Fruit fly (Drosophila melanogaster) whole organism, embryonic: ENCODE results near the gene kek6.

Source experiments
- Bdp1 ChIP-seq: fragments of 200-800 bp; sonication (Bioruptor generic); optimal IDR thresholded peaks from 3 replicates; lab custom pipeline; 2016; ENCODE audit warnings: missing biosample characterization, missing genetic modification characterization
- CG10543 ChIP-seq: fragments of 200-800 bp; sonication (Bioruptor generic); optimal IDR thresholded peaks from 3 replicates; lab custom pipeline; 2017; ENCODE audit warnings: missing biosample characterization, mild to moderate bottlenecking, missing genetic modification characterization, moderate library complexity
- CG10959 ChIP-seq: fragments of 200-800 bp; sonication (Bioruptor generic); IDR thresholded peaks from 2 replicates; pipeline ENCODE4 v1.3.6; 2022; ENCODE audit warnings: missing biosample characterization, missing genetic modification characterization
- CG11504 ChIP-seq: fragments of 200-800 bp; sonication (Bioruptor generic); optimal IDR thresholded peaks from 3 replicates; lab custom pipeline; 2019; ENCODE audit warnings: missing biosample characterization, mild to moderate bottlenecking, missing genetic modification characterization, moderate library complexity
- CG12071 ChIP-seq: fragments of 200-800 bp; sonication (Bioruptor generic); optimal IDR thresholded peaks from 3 replicates; lab custom pipeline; 2018; ENCODE audit warnings: missing biosample characterization, mild to moderate bottlenecking, missing genetic modification characterization
- CG13287 ChIP-seq: fragments of 200-800 bp; sonication (Bioruptor generic); IDR thresholded peaks from 2 replicates; pipeline ENCODE4 v1.3.6; 2022; ENCODE audit warnings: missing biosample characterization, missing genetic modification characterization; ENCODE audit not compliant: partially characterized antibody
- CG13624 ChIP-seq: fragments of 200-800 bp; sonication (Bioruptor generic); optimal IDR thresholded peaks from 2 replicates; lab custom pipeline; 2016; ENCODE audit warnings: missing biosample characterization, missing genetic modification characterization
- CG15011 ChIP-seq: fragments of 200-800 bp; sonication (Bioruptor generic); optimal IDR thresholded peaks from 3 replicates; lab custom pipeline; 2018; ENCODE audit warnings: missing biosample characterization, mild to moderate bottlenecking, missing genetic modification characterization
- CG1529 ChIP-seq: fragments of 200-800 bp; sonication (Bioruptor generic); optimal IDR thresholded peaks from 3 replicates; lab custom pipeline; 2018; ENCODE audit warnings: missing biosample characterization, missing genetic modification characterization
- CG16779 ChIP-seq: fragments of 200-800 bp; sonication (Bioruptor generic); IDR thresholded peaks from 2 replicates; pipeline ENCODE4 v1.3.6; 2022; ENCODE audit warnings: missing biosample characterization, missing genetic modification characterization
- CG2199 ChIP-seq: fragments of 200-800 bp; sonication (Bioruptor generic); IDR thresholded peaks from 3 replicates; pipeline ENCODE4 v1.3.6; 2022; ENCODE audit warnings: missing biosample characterization, missing genetic modification characterization
- CG3163 ChIP-seq: fragments of 200-800 bp; sonication (Bioruptor generic); optimal IDR thresholded peaks from 3 replicates; lab custom pipeline; 2016; ENCODE audit warnings: missing biosample characterization, missing genetic modification characterization
- CG34376 ChIP-seq: fragments of 200-800 bp; sonication (Bioruptor generic); optimal IDR thresholded peaks from 2 replicates; lab custom pipeline; 2018; ENCODE audit warnings: missing biosample characterization, mild to moderate bottlenecking, missing genetic modification characterization
- CG3995 ChIP-seq: fragments of 200-800 bp; sonication (Bioruptor generic); optimal IDR thresholded peaks from 3 replicates; lab custom pipeline; 2016; ENCODE audit warnings: missing biosample characterization, missing genetic modification characterization
- CG43689 ChIP-seq: fragments of 200-800 bp; sonication (Bioruptor generic); IDR thresholded peaks from 2 replicates; pipeline ENCODE4 v1.3.6; 2022; ENCODE audit warnings: missing biosample characterization, missing genetic modification characterization
- CG4820 ChIP-seq: fragments of 200-800 bp; sonication (Bioruptor generic); optimal IDR thresholded peaks from 3 replicates; lab custom pipeline; 2016; ENCODE audit warnings: missing biosample characterization, missing genetic modification characterization
- CG6683 ChIP-seq: fragments of 200-800 bp; sonication (Bioruptor generic); optimal IDR thresholded peaks from 2 replicates; lab custom pipeline; 2017; ENCODE audit warnings: missing biosample characterization, mild to moderate bottlenecking, missing genetic modification characterization, missing genetic modification reagents
- CG7839 ChIP-seq: fragments of 200-800 bp; sonication (Bioruptor generic); optimal IDR thresholded peaks from 3 replicates; lab custom pipeline; 2018; ENCODE audit warnings: missing biosample characterization, mild to moderate bottlenecking, missing genetic modification characterization, moderate library complexity
- CG7928 ChIP-seq: fragments of 200-800 bp; sonication (Bioruptor generic); optimal IDR thresholded peaks from 2 replicates; lab custom pipeline; 2017; ENCODE audit warnings: missing biosample characterization, mild to moderate bottlenecking, missing genetic modification characterization
- CG7963 ChIP-seq: fragments of 200-800 bp; sonication (Bioruptor generic); IDR thresholded peaks from 3 replicates; pipeline ENCODE4 v1.3.6; 2022; ENCODE audit warnings: missing biosample characterization, missing genetic modification characterization; ENCODE audit not compliant: partially characterized antibody
- CG8388 ChIP-seq: fragments of 200-800 bp; sonication (Bioruptor generic); optimal IDR thresholded peaks from 2 replicates; lab custom pipeline; 2019; ENCODE audit warnings: missing biosample characterization, mild to moderate bottlenecking, missing genetic modification characterization, moderate library complexity
- CG9609 ChIP-seq: fragments of 200-800 bp; sonication (Bioruptor generic); optimal IDR thresholded peaks from 3 replicates; lab custom pipeline; 2016; ENCODE audit warnings: missing biosample characterization, missing genetic modification characterization
- CoRest ChIP-seq: fragments of 200-800 bp; sonication (Bioruptor generic); optimal IDR thresholded peaks from 3 replicates; lab custom pipeline; 2018; ENCODE audit warnings: missing biosample characterization, mild to moderate bottlenecking, missing genetic modification characterization, moderate library complexity
- D19B ChIP-seq: fragments of 200-800 bp; sonication (Bioruptor generic); optimal IDR thresholded peaks from 2 replicates; lab custom pipeline; 2017; ENCODE audit warnings: missing biosample characterization, mild to moderate bottlenecking, missing genetic modification characterization
- Ets65A ChIP-seq: fragments of 200-800 bp; sonication (Bioruptor generic); peaks from one replicate; lab custom pipeline; 2016; ENCODE audit warnings: missing biosample characterization, missing genetic modification characterization
- Ets97D ChIP-seq: fragments of 200-800 bp; sonication (Bioruptor generic); optimal IDR thresholded peaks from 3 replicates; lab custom pipeline; 2016; ENCODE audit warnings: missing biosample characterization, missing genetic modification characterization
- GATAe ChIP-seq: fragments of 200-800 bp; sonication (Bioruptor generic); conservative IDR thresholded peaks from 2 replicates; pipeline ENCODE4 v1.3.6; 2022; ENCODE audit warnings: missing biosample characterization, missing genetic modification characterization
- H15 ChIP-seq: fragments of 200-800 bp; sonication (Bioruptor generic); IDR thresholded peaks from 3 replicates; pipeline ENCODE4 v1.3.6; 2022; ENCODE audit warnings: missing biosample characterization, missing genetic modification characterization
- Hmx ChIP-seq: fragments of 200-800 bp; sonication (Bioruptor generic); optimal IDR thresholded peaks from 2 replicates; lab custom pipeline; 2016; ENCODE audit warnings: missing biosample characterization, missing genetic modification characterization
- Myb ChIP-seq: fragments of 200-800 bp; sonication (Bioruptor generic); optimal IDR thresholded peaks from 2 replicates; lab custom pipeline; 2016; ENCODE audit warnings: missing biosample characterization, missing genetic modification characterization
- NC2α ChIP-seq: fragments of 200-800 bp; sonication (Bioruptor generic); optimal IDR thresholded peaks from 2 replicates; lab custom pipeline; 2016; ENCODE audit warnings: missing biosample characterization, missing genetic modification characterization
- Oaz ChIP-seq: fragments of 200-800 bp; sonication (Bioruptor generic); IDR thresholded peaks from 2 replicates; pipeline ENCODE4 v1.3.6; 2022; ENCODE audit warnings: missing biosample characterization, missing genetic modification characterization
- Oli ChIP-seq: fragments of 200-800 bp; sonication (Bioruptor generic); optimal IDR thresholded peaks from 2 replicates; lab custom pipeline; 2018; ENCODE audit warnings: missing biosample characterization, mild to moderate bottlenecking, missing genetic modification characterization, moderate library complexity
- Vsx1 ChIP-seq: fragments of 200-800 bp; sonication (Bioruptor generic); optimal IDR thresholded peaks from 2 replicates; lab custom pipeline; 2017; ENCODE audit warnings: missing biosample characterization, mild to moderate bottlenecking, missing genetic modification characterization, missing genetic modification reagents
- ara ChIP-seq: fragments of 200-800 bp; sonication (Bioruptor generic); IDR thresholded peaks from 2 replicates; pipeline ENCODE4 v1.3.6; 2022; ENCODE audit warnings: missing biosample characterization, missing genetic modification characterization
- ase ChIP-seq: fragments of 200-800 bp; sonication (Bioruptor generic); IDR thresholded peaks from 3 replicates; pipeline ENCODE4 v1.3.6; 2022; ENCODE audit warnings: missing biosample characterization, missing genetic modification characterization
- dan ChIP-seq: fragments of 200-800 bp; sonication (Bioruptor generic); IDR thresholded peaks from 2 replicates; pipeline ENCODE4 v1.3.6; 2022; ENCODE audit warnings: missing biosample characterization, missing genetic modification characterization
- dm ChIP-seq: fragments of 200-800 bp; sonication (Bioruptor generic); optimal IDR thresholded peaks from 3 replicates; lab custom pipeline; 2016; ENCODE audit warnings: missing biosample characterization, missing genetic modification characterization
- inv ChIP-seq: fragments of 200-800 bp; sonication (Bioruptor generic); IDR thresholded peaks from 2 replicates; pipeline ENCODE4 v1.3.6; 2022; ENCODE audit warnings: missing biosample characterization, missing genetic modification characterization; ENCODE audit not compliant: partially characterized antibody
- jing ChIP-seq: fragments of 200-800 bp; sonication (Bioruptor generic); optimal IDR thresholded peaks from 2 replicates; lab custom pipeline; 2018; ENCODE audit warnings: missing biosample characterization, mild to moderate bottlenecking, missing genetic modification characterization
- kah ChIP-seq: fragments of 200-800 bp; sonication (Bioruptor generic); optimal IDR thresholded peaks from 2 replicates; lab custom pipeline; 2018; ENCODE audit warnings: missing biosample characterization, mild to moderate bottlenecking, missing genetic modification characterization
- knrl ChIP-seq: fragments of 200-800 bp; sonication (Bioruptor generic); IDR thresholded peaks from 3 replicates; pipeline ENCODE4 v1.3.6; 2022; ENCODE audit warnings: missing biosample characterization, missing genetic modification characterization; ENCODE audit not compliant: partially characterized antibody
- nom ChIP-seq: fragments of 200-800 bp; sonication (Bioruptor generic); optimal IDR thresholded peaks from 2 replicates; lab custom pipeline; 2017; ENCODE audit warnings: missing biosample characterization, missing genetic modification characterization, mild to moderate bottlenecking, moderate library complexity, missing genetic modification reagents
- pho ChIP-seq: fragments of 200-800 bp; sonication (Bioruptor generic); optimal IDR thresholded peaks from 2 replicates; lab custom pipeline; 2016; ENCODE audit warnings: missing biosample characterization, missing genetic modification characterization
- psq ChIP-seq: fragments of 200-800 bp; sonication (Bioruptor generic); optimal IDR thresholded peaks from 2 replicates; lab custom pipeline; 2017; ENCODE audit warnings: missing biosample characterization, missing genetic modification characterization
- ranshi ChIP-seq: fragments of 200-800 bp; sonication (Bioruptor generic); IDR thresholded peaks from 2 replicates; pipeline ENCODE4 v1.3.6; 2022; ENCODE audit warnings: missing biosample characterization, missing genetic modification characterization
- run ChIP-seq: fragments of 200-800 bp; sonication (Bioruptor generic); optimal IDR thresholded peaks from 3 replicates; lab custom pipeline; 2018; ENCODE audit warnings: missing biosample characterization, mild to moderate bottlenecking, missing genetic modification characterization
- scrt ChIP-seq: fragments of 200-800 bp; sonication (Bioruptor generic); optimal IDR thresholded peaks from 2 replicates; lab custom pipeline; 2018; ENCODE audit warnings: missing biosample characterization, mild to moderate bottlenecking, missing genetic modification characterization, moderate library complexity
- sima ChIP-seq: fragments of 200-800 bp; sonication (Bioruptor generic); optimal IDR thresholded peaks from 2 replicates; lab custom pipeline; 2016; ENCODE audit warnings: missing biosample characterization, missing genetic modification characterization
- sob ChIP-seq: fragments of 200-800 bp; sonication (Bioruptor generic); IDR thresholded peaks from 2 replicates; pipeline ENCODE4 v1.3.6; 2022; ENCODE audit warnings: missing biosample characterization, missing genetic modification characterization
- ttk ChIP-seq: fragments of 200-800 bp; sonication (Bioruptor generic); IDR thresholded peaks from 2 replicates; pipeline ENCODE4 v2.1.2; 2022; ENCODE audit warnings: missing biosample characterization, missing genetic modification characterization
- tx ChIP-seq: fragments of 200-800 bp; sonication (Bioruptor generic); optimal IDR thresholded peaks from 2 replicates; lab custom pipeline; 2016; ENCODE audit warnings: missing biosample characterization, missing genetic modification characterization
- zf30C ChIP-seq: fragments of 200-800 bp; sonication (Bioruptor generic); optimal IDR thresholded peaks from 3 replicates; lab custom pipeline; 2018; ENCODE audit warnings: missing biosample characterization, mild to moderate bottlenecking, missing genetic modification characterization

kek6 gene

DNA sequence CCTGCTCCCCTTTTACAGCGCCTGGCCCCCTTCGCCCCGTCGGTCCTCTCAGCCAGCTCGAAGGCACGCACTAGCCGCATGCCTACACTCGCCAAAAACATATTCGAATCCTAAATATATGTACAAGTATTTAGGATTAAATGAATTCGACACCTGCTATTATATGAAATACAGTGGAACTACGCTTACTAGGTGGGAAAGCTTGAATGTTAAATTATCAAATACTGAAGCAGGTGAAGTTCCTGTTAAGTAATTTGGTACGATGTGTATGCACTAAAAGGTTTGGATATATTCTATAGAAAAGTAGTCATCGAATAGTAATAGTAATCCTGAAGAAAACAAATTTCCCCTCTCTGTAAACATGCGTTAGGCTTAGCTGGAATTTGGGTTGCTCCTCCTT is 67.8 kb downstream of the kek6 start (continued):
- TF ChIP-seq dm = no peak
- TF ChIP-seq NC2α (GFP tag; lab: Kevin White, UChicago) = no peak
- TF ChIP-seq CG4820 = no peak
- TF ChIP-seq sima = no peak
- no peak for TF ChIP-seq CG7928 (GFP tag; lab: Kevin White, UChicago)
- no peak for TF ChIP-seq nom (GFP tag; lab: Kevin White, UChicago)
- no peak for TF ChIP-seq CG15011 (GFP tag; lab: Kevin White, UChicago)
- TF ChIP-seq CoRest = no peak
- no peak for TF ChIP-seq ranshi (GFP tag; lab: Robert Waterston, UW)
- no peak for TF ChIP-seq zf30C (GFP tag; lab: Kevin White, UChicago)
- TF ChIP-seq CG7839 (tag; lab: Kevin White, UChicago) = peak; percentile 3
- no peak for TF ChIP-seq dan
- TF ChIP-seq Ets97D (GFP tag; lab: Kevin White, UChicago) = no peak
- no peak for TF ChIP-seq CG11504 (tag; lab: Kevin White, UChicago)
- TF ChIP-seq CG2199 = no peak
- TF ChIP-seq run (tag; lab: Kevin White, UChicago) = no peak
- peak; percentile 17 for TF ChIP-seq CG8388 (GFP tag; lab: Kevin White, UChicago)
- TF ChIP-seq ttk = no peak
- no peak for TF ChIP-seq CG12071 (GFP tag; lab: Kevin White, UChicago)
- TF ChIP-seq tx = no peak
- no peak for TF ChIP-seq CG16779 (GFP tag; lab: Robert Waterston, UW)
- TF ChIP-seq kah (GFP tag; lab: Kevin White, UChicago) = no peak
- no peak for TF ChIP-seq jing (GFP tag; lab: Kevin White, UChicago)
- no peak for TF ChIP-seq Oaz (GFP tag; lab: Robert Waterston, UW)
- no peak for TF ChIP-seq Hmx (GFP tag; lab: Kevin White, UChicago)
- no peak for TF ChIP-seq Vsx1 (GFP tag; lab: Kevin White, UChicago)
- TF ChIP-seq ase (GFP tag; lab: Robert Waterston, UW) = no peak
- no peak for TF ChIP-seq Bdp1 (GFP tag; lab: Kevin White, UChicago)
- no peak for TF ChIP-seq Myb (GFP tag; lab: Kevin White, UChicago)
- TF ChIP-seq pho = no peak
- TF ChIP-seq Oli = no peak
- no peak for TF ChIP-seq D19B (GFP tag; lab: Kevin White, UChicago)
- TF ChIP-seq CG3995 (GFP tag; lab: Kevin White, UChicago) = no peak
- TF ChIP-seq CG1529 (GFP tag; lab: Kevin White, UChicago) = no peak
- no peak for TF ChIP-seq GATAe
- no peak for TF ChIP-seq CG9609 (GFP tag; lab: Kevin White, UChicago)
- TF ChIP-seq knrl (GFP tag; lab: Robert Waterston, UW) = no peak
- no peak for TF ChIP-seq CG10543 (GFP tag; lab: Kevin White, UChicago)
- no peak for TF ChIP-seq CG43689
- TF ChIP-seq CG13287 (GFP tag; lab: Robert Waterston, UW) = no peak
- no peak for TF ChIP-seq CG13624
- TF ChIP-seq sob (GFP tag; lab: Robert Waterston, UW) = no peak
- no peak for TF ChIP-seq psq (GFP tag; lab: Kevin White, UChicago)
- peak; percentile 69 for TF ChIP-seq Ets65A (GFP tag; lab: Kevin White, UChicago)
- no peak for TF ChIP-seq CG7963 (GFP tag; lab: Robert Waterston, UW)
- TF ChIP-seq CG10959 (GFP tag; lab: Robert Waterston, UW) = no peak
- no peak for TF ChIP-seq H15 (GFP tag; lab: Robert Waterston, UW)
- no peak for TF ChIP-seq CG6683 (GFP tag; lab: Kevin White, UChicago)
- no peak for TF ChIP-seq inv (GFP tag; lab: Robert Waterston, UW)
- no peak for TF ChIP-seq CG3163 (GFP tag; lab: Kevin White, UChicago)
- no peak for TF ChIP-seq ara
- TF ChIP-seq CG34376 (GFP tag; lab: Kevin White, UChicago) = no peak
- TF ChIP-seq scrt (GFP tag; lab: Kevin White, UChicago) = peak; percentile 14
